Worm (Caenorhabditis elegans): ENCODE data around the gene srw-11.

Gene srw-11

ce11 chrV:15192377-15192776 is 47.7 kb downstream of the srw-11 start, which contains the start of gene plc-2 (continued):
- peak; percentile 82 for TF ChIP-seq nhr-28 (tag; optimal IDR thresholded peaks at IDR 0.05)
- TF ChIP-seq T26A8.4 (GFP tag; IDR thresholded peaks at IDR 0.05) = no peak
- peak; percentile 88 for TF ChIP-seq hlh-11 (tag; optimal IDR thresholded peaks at IDR 0.05)
- TF ChIP-seq lin-29 (GFP tag; IDR thresholded peaks at IDR 0.05) = no peak
- TF ChIP-seq unc-62 (GFP tag; optimal IDR thresholded peaks at IDR 0.05 in 1 of 2) = peak in 1 of 2 experiments; percentile 13
- no peak for TF ChIP-seq unc-62 (tag; optimal IDR thresholded peaks at IDR 0.05)
- no peak for TF ChIP-seq gei-8 (GFP tag; optimal IDR thresholded peaks at IDR 0.05)
- no peak for TF ChIP-seq pha-4 (GFP tag; IDR thresholded peaks at IDR 0.05)
- peak; percentile 32 for TF ChIP-seq pha-4 (tag; optimal IDR thresholded peaks at IDR 0.05)
- no peak for TF ChIP-seq lir-3 (tag; optimal IDR thresholded peaks at IDR 0.05)
- no peak for TF ChIP-seq ceh-20 (GFP tag; IDR thresholded peaks at IDR 0.05)
- TF ChIP-seq nhr-41 (GFP tag; IDR thresholded peaks at IDR 0.05) = no peak
- no peak for TF ChIP-seq dmd-8 (GFP tag; IDR thresholded peaks at IDR 0.05)
- no peak for TF ChIP-seq zip-11 (GFP tag; IDR thresholded peaks at IDR 0.05)

ce11 chrV:15191971-15192370 is 48.1 kb downstream of the srw-11 start:
- TF ChIP-seq fkh-10 (GFP tag; optimal IDR thresholded peaks at IDR 0.05) (no peak), snpc-4 (tag; optimal IDR thresholded peaks at IDR 0.05) (no peak), unc-62 (GFP tag; optimal IDR thresholded peaks at IDR 0.05 in 1 of 2) (peak in 1 of 2 experiments; percentile 93), unc-62 (tag; optimal IDR thresholded peaks at IDR 0.05) (no peak), lin-39 (tag; optimal IDR thresholded peaks at IDR 0.05) (no peak), mxl-2 (GFP tag; conservative IDR thresholded peaks at IDR 0.05) (no peak), dmd-9 (GFP tag; IDR thresholded peaks at IDR 0.05) (no peak)

- peak; percentile 93 for TF ChIP-seq nhr-102 (tag; optimal IDR thresholded peaks at IDR 0.05)
- peak; percentile 42 for TF ChIP-seq ztf-7 (tag; optimal IDR thresholded peaks at IDR 0.05)
- no peak for TF ChIP-seq cey-2 (tag; optimal IDR thresholded peaks at IDR 0.05; ENCODE audit: borderline replicate concordance, insufficient read depth)
- TF ChIP-seq duxl-1 (tag; optimal IDR thresholded peaks at IDR 0.05; ENCODE audit: poor library complexity) = peak; percentile 84
- TF ChIP-seq pha-4 (GFP tag; IDR thresholded peaks at IDR 0.05) = peak; percentile 97
- TF ChIP-seq pha-4 (tag; optimal IDR thresholded peaks at IDR 0.05) = no peak
- no peak for TF ChIP-seq egl-27 (tag; optimal IDR thresholded peaks at IDR 0.05)
- peak; percentile 88 for TF ChIP-seq lir-3 (tag; optimal IDR thresholded peaks at IDR 0.05)
- peak; percentile 91 for TF ChIP-seq Y48G9A.11 (GFP tag; IDR thresholded peaks at IDR 0.05)
- peak; percentile 96 for TF ChIP-seq lin-1 (GFP tag; IDR thresholded peaks at IDR 0.05)
- peak; percentile 93 for TF ChIP-seq php-3 (GFP tag; IDR thresholded peaks at IDR 0.05)
- peak; percentile 78 for TF ChIP-seq hlh-30 (tag; optimal IDR thresholded peaks at IDR 0.05; ENCODE audit: insufficient read depth)
- peak; percentile 39 to 66 for TF ChIP-seq hif-1 (tag; optimal IDR thresholded peaks at IDR 0.05)
- peak; percentile 92 for TF ChIP-seq mep-1 (tag; optimal IDR thresholded peaks at IDR 0.05)
- TF ChIP-seq madf-9 (GFP tag; conservative IDR thresholded peaks at IDR 0.05) = peak; percentile 91
- TF ChIP-seq ceh-28 (tag; optimal IDR thresholded peaks at IDR 0.05) = no peak
- TF ChIP-seq nhr-28 (tag; optimal IDR thresholded peaks at IDR 0.05) = peak; percentile 23
- TF ChIP-seq Y5F2A.4 (GFP tag; optimal IDR thresholded peaks at IDR 0.05) = peak; percentile 94
- TF ChIP-seq fos-1 (tag; optimal IDR thresholded peaks at IDR 0.05) = no peak
- TF ChIP-seq zfp-2 (tag; optimal IDR thresholded peaks at IDR 0.05) = peak; percentile 66
- TF ChIP-seq zip-11 (GFP tag; IDR thresholded peaks at IDR 0.05) = peak; percentile 88
- peak; percentile 83 for TF ChIP-seq nhr-48 (tag; optimal IDR thresholded peaks at IDR 0.05)
- peak; percentile 82 for TF ChIP-seq ama-1 (optimal IDR thresholded peaks at IDR 0.05)
- TF ChIP-seq nhr-10 (tag; optimal IDR thresholded peaks at IDR 0.05) = peak; percentile 39
- peak; percentile 95 for TF ChIP-seq tra-1 (GFP tag; IDR thresholded peaks at IDR 0.05)
- TF ChIP-seq nhr-42 (GFP tag; IDR thresholded peaks at IDR 0.05) = peak; percentile 91
- peak; percentile 7 for TF ChIP-seq pqm-1 (tag; optimal IDR thresholded peaks at IDR 0.05)
- TF ChIP-seq daf-8 (GFP tag; IDR thresholded peaks at IDR 0.05) = peak; percentile 91
- TF ChIP-seq F37D6.2 (tag; optimal IDR thresholded peaks at IDR 0.05) = peak; percentile 72
- peak; percentile 65 for TF ChIP-seq ceh-32 (tag; optimal IDR thresholded peaks at IDR 0.05; ENCODE audit: poor library complexity)
- peak; percentile 76 for TF ChIP-seq hlh-11 (tag; optimal IDR thresholded peaks at IDR 0.05)
- peak; percentile 77 for TF ChIP-seq T20F7.1 (GFP tag; optimal IDR thresholded peaks at IDR 0.05)
- peak; percentile 93 for TF ChIP-seq dve-1 (tag; optimal IDR thresholded peaks at IDR 0.05; ENCODE audit: insufficient read depth)
- peak; percentile 92 for TF ChIP-seq nhr-41 (GFP tag; IDR thresholded peaks at IDR 0.05)
- TF ChIP-seq nhr-25 (tag; optimal IDR thresholded peaks at IDR 0.05; ENCODE audit: borderline replicate concordance, insufficient read depth) = peak; percentile 45
Measured at ce11 chrV:15190903-15191302, 49.2 kb downstream of the srw-11 start, which contains the start of gene Y75B12B.11. Gene Y75B12B.11, plus strand, starts transcription at chrV:15191296.

Data from whole organism, L4 larva.